Worm (Caenorhabditis elegans): ENCODE data around the gene F59A7.5.
A peak's percentile ranks its signal among the peaks of the same experiment; 100 is the strongest.

Gene F59A7.5

DNA sequence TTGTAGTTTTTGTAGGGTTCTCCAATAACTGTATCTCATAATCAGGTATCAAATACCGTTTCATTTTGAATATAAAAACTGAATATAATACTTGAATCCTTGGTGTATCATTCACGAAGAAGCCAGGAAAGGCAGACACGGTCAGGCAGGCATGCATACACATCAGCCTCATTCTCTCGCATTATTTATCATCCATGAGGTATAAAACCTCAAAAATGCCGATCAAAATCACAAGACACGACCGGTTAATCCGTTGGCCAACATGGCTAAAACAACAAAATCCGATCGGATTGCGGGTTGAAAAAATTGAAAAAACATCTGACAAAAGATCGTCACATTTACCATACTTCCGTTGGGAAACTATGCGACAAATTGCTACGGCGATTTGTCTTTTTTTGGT, at the start of gene F59A7.5:
Gene F59A7.5, plus strand, starts transcription at position 301 of the 400 bp plus-strand sequence.
- TF ChIP-seq him-1 (tag; optimal IDR thresholded peaks at IDR 0.05) (no peak), dao-5 (tag; optimal IDR thresholded peaks at IDR 0.05) (no peak), W03F9.2 (tag; optimal IDR thresholded peaks at IDR 0.05) (no peak)

DNA sequence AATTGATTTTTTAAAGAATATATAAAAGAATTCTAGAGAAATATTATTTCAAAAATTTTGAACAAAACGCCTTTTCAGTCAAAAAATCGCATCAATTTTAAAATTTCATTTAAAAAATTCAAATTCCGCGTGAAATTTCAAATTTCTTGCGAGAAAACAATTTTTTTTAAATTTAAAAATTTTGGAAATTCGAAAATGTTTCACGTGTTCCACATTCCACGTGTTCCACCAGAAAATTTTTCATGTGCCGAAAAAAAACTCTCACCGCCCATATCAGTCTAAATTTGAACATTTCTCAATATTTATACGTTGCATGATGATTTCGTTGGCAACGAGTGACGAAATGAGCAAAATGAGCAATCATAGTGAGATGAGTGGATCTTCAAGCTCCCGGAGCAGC, 47.4 kb upstream of the F59A7.5 start, which contains the start of gene fbxa-201:
Gene fbxa-201, plus strand, starts transcription at position 301 of the 400 bp plus-strand sequence.
- TF ChIP-seq him-1 (tag; optimal IDR thresholded peaks at IDR 0.05) (no peak), dao-5 (tag; optimal IDR thresholded peaks at IDR 0.05) (no peak), W03F9.2 (tag; optimal IDR thresholded peaks at IDR 0.05) (no peak)

ce11 chrV:1978968-1979367, 43.5 kb upstream of the F59A7.5 start, which contains the start of gene T08B1.4:
Gene T08B1.4, plus strand, starts transcription at chrV:1979268.
- TF ChIP-seq dao-5 (tag; optimal IDR thresholded peaks at IDR 0.05), result no peak
- no peak for TF ChIP-seq W03F9.2 (tag; optimal IDR thresholded peaks at IDR 0.05)
- TF ChIP-seq him-1 (tag; optimal IDR thresholded peaks at IDR 0.05), result no peak

DNA sequence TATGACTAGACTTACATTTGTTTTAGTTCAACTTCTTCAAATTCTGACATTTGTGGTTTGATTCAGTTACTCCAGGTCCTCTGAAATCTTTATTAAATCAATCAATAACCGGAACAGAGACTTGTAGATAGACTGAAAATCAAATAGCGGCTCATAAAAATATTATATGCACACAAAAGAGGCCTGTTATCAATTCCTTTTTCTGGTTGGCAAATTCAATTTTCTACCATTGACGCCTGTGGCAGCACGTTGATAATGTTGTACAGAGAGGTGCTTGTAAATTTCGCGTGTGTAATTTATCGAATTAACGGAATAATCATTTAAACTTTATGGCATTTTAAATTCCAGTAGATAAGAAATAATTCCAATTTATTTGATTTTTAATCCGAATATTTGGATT, 35.5 kb upstream of the F59A7.5 start, which contains the start of gene T08B1.1:
Gene T08B1.1, minus strand, starts transcription at position 92 of the 400 bp plus-strand sequence.
- TF ChIP-seq W03F9.2 (tag; optimal IDR thresholded peaks at IDR 0.05) (no peak), dao-5 (tag; optimal IDR thresholded peaks at IDR 0.05) (no peak), him-1 (tag; optimal IDR thresholded peaks at IDR 0.05) (no peak)

DNA sequence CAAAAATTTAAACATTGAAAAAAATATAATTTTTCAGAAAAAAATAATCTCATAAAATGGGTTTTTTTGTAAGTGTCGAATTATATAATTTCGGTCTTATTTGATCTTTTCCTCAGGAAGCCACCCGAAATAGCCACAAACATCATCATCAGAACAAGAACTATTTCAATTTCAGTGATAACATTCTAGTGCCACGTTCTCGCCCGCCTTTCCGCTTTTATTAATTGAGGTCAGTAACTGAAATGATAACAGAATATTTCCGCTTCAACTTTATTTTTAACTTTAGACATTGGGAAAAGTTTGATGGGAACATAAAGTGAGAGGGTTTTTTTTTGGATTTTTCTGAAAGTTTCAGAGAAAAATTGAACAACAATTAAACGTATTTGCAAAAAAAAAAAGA, 33.3 kb upstream of the F59A7.5 start:
- TF ChIP-seq dao-5 (tag; optimal IDR thresholded peaks at IDR 0.05), result no peak

- TF ChIP-seq him-1 (tag; optimal IDR thresholded peaks at IDR 0.05) (no peak), W03F9.2 (tag; optimal IDR thresholded peaks at IDR 0.05) (no peak), dao-5 (tag; optimal IDR thresholded peaks at IDR 0.05) (no peak)
These were observed 31.1 kb upstream of the F59A7.5 start for ce11 chrV:1991381-1991780.

- TF ChIP-seq W03F9.2 (tag; optimal IDR thresholded peaks at IDR 0.05) (no peak), him-1 (tag; optimal IDR thresholded peaks at IDR 0.05) (no peak), dao-5 (tag; optimal IDR thresholded peaks at IDR 0.05) (no peak)
These were observed 29.9 kb upstream of the F59A7.5 start, which contains the start of gene tnt-4 for ce11 chrV:1992515-1992968. Gene tnt-4, minus strand, starts transcription at chrV:1992918.

ce11 chrV:1998358-1998757, 24.1 kb upstream of the F59A7.5 start:
- TF ChIP-seq him-1 (tag; optimal IDR thresholded peaks at IDR 0.05) (no peak), dao-5 (tag; optimal IDR thresholded peaks at IDR 0.05) (no peak), W03F9.2 (tag; optimal IDR thresholded peaks at IDR 0.05) (no peak)

DNA sequence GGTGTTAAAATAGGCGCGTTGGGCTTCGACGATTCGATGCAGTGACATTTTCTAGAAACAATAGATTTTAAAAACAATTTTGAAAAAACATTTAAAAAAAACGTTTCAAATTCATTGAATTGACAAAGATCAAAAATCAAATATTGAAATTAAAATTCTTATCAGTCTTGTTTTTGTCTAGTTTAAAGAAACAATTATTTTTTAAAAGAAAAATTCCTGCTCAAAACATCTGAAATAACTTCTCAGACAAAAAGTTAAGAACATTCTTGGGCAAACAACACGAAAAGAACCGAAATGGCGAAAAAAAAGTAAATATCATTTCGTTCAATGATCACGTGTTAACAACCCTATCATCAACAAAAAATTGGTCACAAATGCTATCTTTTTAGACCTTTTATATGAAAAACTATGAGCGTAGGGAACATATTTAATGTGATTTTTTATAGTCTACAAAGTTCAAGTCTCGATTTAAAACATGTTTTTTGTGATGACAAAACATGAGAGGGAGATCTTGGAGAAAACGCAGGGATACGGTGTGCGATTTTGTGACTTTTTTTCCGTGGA, 22.9 kb upstream of the F59A7.5 start, which contains the start of gene alh-5:
Gene alh-5, minus strand, starts transcription at position 51 of the 564 bp plus-strand sequence.
- no peak for TF ChIP-seq W03F9.2 (tag; optimal IDR thresholded peaks at IDR 0.05)
- TF ChIP-seq him-1 (tag; optimal IDR thresholded peaks at IDR 0.05), result no peak
- no peak for TF ChIP-seq dao-5 (tag; optimal IDR thresholded peaks at IDR 0.05)

DNA sequence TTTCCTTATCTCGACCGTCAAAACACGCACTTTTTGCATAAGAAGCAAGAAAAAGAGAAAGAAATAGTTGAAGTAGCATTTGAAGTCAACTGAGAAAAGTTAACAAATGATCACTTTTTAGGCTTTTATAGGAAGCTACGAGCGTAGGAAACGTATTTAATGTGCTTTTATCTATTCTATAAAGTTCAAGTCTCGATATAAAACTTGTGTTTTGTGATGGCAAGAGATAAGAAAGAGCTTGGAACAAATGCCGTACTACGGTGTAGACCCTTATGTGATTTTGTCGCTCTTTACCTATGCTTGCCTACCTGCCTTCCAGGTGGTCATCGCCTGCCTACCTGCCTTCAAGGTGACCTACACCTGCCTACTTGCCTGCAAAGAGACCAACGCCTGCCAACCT, 18.2 kb upstream of the F59A7.5 start, which contains the start of gene clec-206:
Gene clec-206, minus strand, starts transcription at position 101 of the 400 bp plus-strand sequence.
- TF ChIP-seq him-1 (tag; optimal IDR thresholded peaks at IDR 0.05) (no peak), W03F9.2 (tag; optimal IDR thresholded peaks at IDR 0.05) (no peak), dao-5 (tag; optimal IDR thresholded peaks at IDR 0.05) (no peak)

ce11 chrV:2004659-2005058, 17.8 kb upstream of the F59A7.5 start, which contains the start of gene cysl-4:
Gene cysl-4, plus strand, starts transcription at chrV:2004959.
- TF ChIP-seq dao-5 (tag; optimal IDR thresholded peaks at IDR 0.05) (no peak), W03F9.2 (tag; optimal IDR thresholded peaks at IDR 0.05) (no peak), him-1 (tag; optimal IDR thresholded peaks at IDR 0.05) (no peak)

DNA sequence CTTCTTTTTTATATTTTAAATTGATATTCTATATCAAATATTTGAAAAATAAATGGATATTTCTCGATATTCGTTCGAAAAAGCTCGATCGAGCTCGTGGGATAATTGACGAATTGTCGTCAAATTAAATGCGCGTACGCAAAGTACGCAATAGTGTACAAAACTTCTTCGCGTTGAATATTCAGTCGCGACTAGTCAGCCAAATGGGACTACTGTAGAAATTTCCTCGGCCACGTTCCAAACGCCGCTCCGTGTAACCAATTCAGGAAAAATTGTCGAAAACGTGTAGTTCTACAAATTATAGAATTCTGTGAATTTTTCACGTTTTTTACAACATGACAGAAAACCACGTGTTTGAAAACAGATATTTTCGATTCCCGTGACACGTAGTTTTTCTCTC, 14.1 kb upstream of the F59A7.5 start:
- TF ChIP-seq him-1 (tag; optimal IDR thresholded peaks at IDR 0.05) (peak; percentile 1), dao-5 (tag; optimal IDR thresholded peaks at IDR 0.05) (no peak), W03F9.2 (tag; optimal IDR thresholded peaks at IDR 0.05) (peak; percentile 19)

DNA sequence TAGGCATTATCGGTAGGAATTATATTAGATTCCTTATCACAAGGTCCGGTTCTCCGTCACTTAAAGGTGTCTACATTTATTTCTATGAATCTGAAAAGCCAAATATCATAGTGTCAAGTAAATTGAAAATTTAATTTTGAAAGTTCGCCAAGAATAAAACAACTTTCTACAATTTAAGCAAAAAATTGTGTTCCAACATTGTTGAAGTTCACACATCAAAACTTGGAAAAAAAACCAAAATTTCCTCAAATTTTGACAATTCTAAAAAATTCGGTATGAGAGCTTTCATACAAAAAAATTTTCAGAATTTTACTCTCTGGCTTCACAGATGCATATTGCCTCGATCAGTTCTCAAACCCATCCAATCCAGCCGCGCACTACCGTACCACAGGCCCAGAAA, 10.7 kb upstream of the F59A7.5 start, which contains the start of gene F59A7.7:
Gene F59A7.7, plus strand, starts transcription at position 301 of the 400 bp plus-strand sequence.
- TF ChIP-seq W03F9.2 (tag; optimal IDR thresholded peaks at IDR 0.05) (no peak), him-1 (tag; optimal IDR thresholded peaks at IDR 0.05) (no peak), dao-5 (tag; optimal IDR thresholded peaks at IDR 0.05) (no peak)

ce11 chrV:2013824-2014223, 8.7 kb upstream of the F59A7.5 start, which contains the start of gene F59A7.11:
Gene F59A7.11, minus strand, starts transcription at chrV:2013924.
- TF ChIP-seq him-1 (tag; optimal IDR thresholded peaks at IDR 0.05) (no peak), W03F9.2 (tag; optimal IDR thresholded peaks at IDR 0.05) (no peak), dao-5 (tag; optimal IDR thresholded peaks at IDR 0.05) (no peak)

All from whole organism, L4/young adult.